Fruit fly (Drosophila melanogaster) whole organism, embryonic: ENCODE data around the gene CG32040.

ENCODE experiments used
- Abd-B ChIP-seq: fragments of 200-800 bp; sonication (Bioruptor generic); optimal IDR thresholded peaks from 2 replicates; lab custom pipeline; 2018; ENCODE audit warnings: missing biosample characterization, mild to moderate bottlenecking, missing genetic modification characterization, moderate library complexity
- Blimp-1 ChIP-seq: fragments of 200-800 bp; sonication (Bioruptor generic); optimal IDR thresholded peaks from 3 replicates; lab custom pipeline; 2018; ENCODE audit warnings: missing biosample characterization, missing genetic modification characterization, mild to moderate bottlenecking, moderate library complexity, missing genetic modification reagents
- CG10147 ChIP-seq: fragments of 200-800 bp; sonication (Bioruptor generic); optimal IDR thresholded peaks from 2 replicates; lab custom pipeline; 2019; ENCODE audit warnings: missing biosample characterization, mild to moderate bottlenecking, missing genetic modification characterization, moderate library complexity
- CG11456 ChIP-seq: fragments of 200-800 bp; sonication (Bioruptor generic); IDR thresholded peaks from 3 replicates; pipeline ENCODE4 v1.3.6; 2022; ENCODE audit warnings: missing biosample characterization, missing genetic modification characterization
- CG12942 ChIP-seq: fragments of 200-800 bp; sonication (Bioruptor generic); optimal IDR thresholded peaks from 3 replicates; lab custom pipeline; 2016; ENCODE audit warnings: missing biosample characterization, missing genetic modification characterization
- CG13894 ChIP-seq: fragments of 200-800 bp; sonication (Bioruptor generic); optimal IDR thresholded peaks from 3 replicates; lab custom pipeline; 2018; ENCODE audit warnings: missing biosample characterization, mild to moderate bottlenecking, missing genetic modification characterization, moderate library complexity
- CG14014 ChIP-seq: fragments of 200-800 bp; sonication (Bioruptor generic); IDR thresholded peaks from 2 replicates; pipeline ENCODE4 v1.3.6; 2022; ENCODE audit warnings: missing biosample characterization, missing genetic modification characterization
- CG14860 ChIP-seq: fragments of 200-800 bp; sonication (Bioruptor generic); IDR thresholded peaks from 3 replicates; pipeline ENCODE4 v1.3.6; 2022; ENCODE audit warnings: missing biosample characterization, missing genetic modification characterization; ENCODE audit not compliant: partially characterized antibody
- CG15269 ChIP-seq: fragments of 200-800 bp; sonication (Bioruptor generic); optimal IDR thresholded peaks from 2 replicates; lab custom pipeline; 2018; ENCODE audit warnings: missing biosample characterization, mild to moderate bottlenecking, missing genetic modification characterization, moderate library complexity
- CG1647 ChIP-seq: fragments of 200-800 bp; sonication (Bioruptor generic); optimal IDR thresholded peaks from 3 replicates; lab custom pipeline; 2016; ENCODE audit warnings: missing biosample characterization, missing genetic modification characterization
- CG16813 ChIP-seq: fragments of 200-800 bp; sonication (Bioruptor generic); IDR thresholded peaks from 3 replicates; pipeline ENCODE4 v1.3.6; 2022; ENCODE audit warnings: missing biosample characterization, missing genetic modification characterization; ENCODE audit not compliant: partially characterized antibody
- CG17186 ChIP-seq: fragments of 200-800 bp; sonication (Bioruptor generic); optimal IDR thresholded peaks from 3 replicates; lab custom pipeline; 2017; ENCODE audit warnings: missing biosample characterization, missing genetic modification reagents, missing genetic modification characterization
- CG17568 ChIP-seq: fragments of 200-800 bp; sonication (Bioruptor generic); optimal IDR thresholded peaks from 2 replicates; lab custom pipeline; 2018; ENCODE audit warnings: missing biosample characterization, mild to moderate bottlenecking, missing genetic modification characterization, moderate library complexity
- CG2116 ChIP-seq: fragments of 200-800 bp; sonication (Bioruptor generic); optimal IDR thresholded peaks from 3 replicates; lab custom pipeline; 2018; ENCODE audit warnings: missing biosample characterization, mild to moderate bottlenecking, missing genetic modification characterization
- CG2875 ChIP-seq: fragments of 200-800 bp; sonication (Bioruptor generic); optimal IDR thresholded peaks from 2 replicates; lab custom pipeline; 2017; ENCODE audit warnings: missing biosample characterization, mild to moderate bottlenecking, missing genetic modification characterization, missing genetic modification reagents
- CG4328 ChIP-seq: fragments of 200-800 bp; sonication (Bioruptor generic); optimal IDR thresholded peaks from 3 replicates; lab custom pipeline; 2017; ENCODE audit warnings: missing biosample characterization, missing genetic modification reagents, missing genetic modification characterization
- CG4617 ChIP-seq: fragments of 200-800 bp; sonication (Bioruptor generic); optimal IDR thresholded peaks from 3 replicates; lab custom pipeline; 2016; ENCODE audit warnings: missing biosample characterization, missing genetic modification characterization, borderline replicate concordance
- CG6689 ChIP-seq: fragments of 200-800 bp; sonication (Bioruptor generic); IDR thresholded peaks from 2 replicates; pipeline ENCODE4 v1.3.6; 2022; ENCODE audit warnings: missing biosample characterization, missing genetic modification characterization
- CHES-1-like ChIP-seq: fragments of 200-800 bp; sonication (Bioruptor generic); optimal IDR thresholded peaks from 2 replicates; lab custom pipeline; 2016; ENCODE audit warnings: missing biosample characterization, missing genetic modification characterization
- Dll ChIP-seq: fragments of 200-800 bp; sonication (Bioruptor generic); IDR thresholded peaks from 4 replicates; pipeline ENCODE4 v1.3.6; 2022; ENCODE audit warnings: missing biosample characterization, missing genetic modification characterization; ENCODE audit not compliant: partially characterized antibody
- Ets65A ChIP-seq: fragments of 200-800 bp; sonication (Bioruptor generic); peaks from one replicate; lab custom pipeline; 2016; ENCODE audit warnings: missing biosample characterization, missing genetic modification characterization
- Gug ChIP-seq: fragments of 200-800 bp; sonication (Bioruptor generic); IDR thresholded peaks from 4 replicates; pipeline ENCODE4 v1.3.6; 2022; ENCODE audit warnings: missing biosample characterization, missing genetic modification characterization
- HLH4C ChIP-seq: fragments of 200-800 bp; sonication (Bioruptor generic); IDR thresholded peaks from 3 replicates; pipeline ENCODE4 v1.3.6; 2022; ENCODE audit warnings: missing biosample characterization, missing genetic modification characterization; ENCODE audit not compliant: partially characterized antibody
- Lhr ChIP-seq: fragments of 200-800 bp; sonication (Bioruptor generic); optimal IDR thresholded peaks from 3 replicates; lab custom pipeline; 2017; ENCODE audit warnings: mild to moderate bottlenecking, missing biosample characterization, missing genetic modification reagents, missing genetic modification characterization
- Mad ChIP-seq: fragments of 200-800 bp; sonication (Bioruptor generic); optimal IDR thresholded peaks from 2 replicates; lab custom pipeline; 2016; ENCODE audit warnings: missing biosample characterization, missing genetic modification characterization
- NK7.1 ChIP-seq: fragments of 200-800 bp; sonication (Bioruptor generic); optimal IDR thresholded peaks from 3 replicates; lab custom pipeline; 2016; ENCODE audit warnings: missing biosample characterization, missing genetic modification characterization
- Neu2 ChIP-seq: fragments of 200-800 bp; sonication (Bioruptor generic); optimal IDR thresholded peaks from 3 replicates; lab custom pipeline; 2016; ENCODE audit warnings: missing biosample characterization, missing genetic modification characterization, borderline replicate concordance
- Rfx ChIP-seq: fragments of 200-800 bp; sonication (Bioruptor generic); IDR thresholded peaks from 2 replicates; pipeline ENCODE4 v1.3.6; 2022; ENCODE audit warnings: missing biosample characterization, missing genetic modification characterization
- Taf1 ChIP-seq: fragments of 200-800 bp; sonication (Bioruptor generic); IDR thresholded peaks from 2 replicates; pipeline ENCODE4 v1.3.6; 2022; ENCODE audit warnings: missing biosample characterization, missing genetic modification characterization
- ase ChIP-seq: fragments of 200-800 bp; sonication (Bioruptor generic); IDR thresholded peaks from 3 replicates; pipeline ENCODE4 v1.3.6; 2022; ENCODE audit warnings: missing biosample characterization, missing genetic modification characterization
- ato ChIP-seq: fragments of 200-800 bp; sonication (Bioruptor generic); IDR thresholded peaks from 2 replicates; pipeline ENCODE4 v1.3.6; 2022; ENCODE audit warnings: missing biosample characterization, missing genetic modification characterization; ENCODE audit not compliant: partially characterized antibody
- bigmax ChIP-seq: fragments of 200-800 bp; sonication (Bioruptor generic); optimal IDR thresholded peaks from 2 replicates; lab custom pipeline; 2018; ENCODE audit warnings: missing biosample characterization, mild to moderate bottlenecking, missing genetic modification characterization
- cato ChIP-seq: fragments of 200-800 bp; sonication (Bioruptor generic); optimal IDR thresholded peaks from 2 replicates; lab custom pipeline; 2016; ENCODE audit warnings: missing biosample characterization, missing genetic modification characterization, borderline replicate concordance
- crc ChIP-seq: fragments of 200-800 bp; sonication (Bioruptor generic); optimal IDR thresholded peaks from 2 replicates; lab custom pipeline; 2016; ENCODE audit warnings: missing biosample characterization, missing genetic modification characterization
- danr ChIP-seq: fragments of 200-800 bp; sonication (Bioruptor generic); IDR thresholded peaks from 2 replicates; pipeline ENCODE4 v1.3.6; 2022; ENCODE audit warnings: missing biosample characterization, missing genetic modification characterization
- fd102C ChIP-seq: fragments of 200-800 bp; sonication (Bioruptor generic); optimal IDR thresholded peaks from 2 replicates; lab custom pipeline; 2018; ENCODE audit warnings: missing biosample characterization, mild to moderate bottlenecking, missing genetic modification characterization, moderate library complexity
- gcm ChIP-seq: fragments of 200-800 bp; sonication (Bioruptor generic); optimal IDR thresholded peaks from 2 replicates; lab custom pipeline; 2019; ENCODE audit warnings: missing biosample characterization, mild to moderate bottlenecking, missing genetic modification characterization, moderate library complexity
- gsb ChIP-seq: fragments of 200-800 bp; sonication (Bioruptor generic); IDR thresholded peaks from 2 replicates; pipeline ENCODE4 v1.3.6; 2022; ENCODE audit warnings: missing biosample characterization, missing genetic modification characterization
- gt ChIP-seq: fragments of 200-800 bp; sonication (Bioruptor generic); IDR thresholded peaks from 2 replicates; pipeline ENCODE4 v1.3.6; 2022; ENCODE audit warnings: missing biosample characterization, missing genetic modification characterization
- hb ChIP-seq: fragments of 200-800 bp; sonication (Bioruptor generic); IDR thresholded peaks from 3 replicates; pipeline ENCODE4 v1.3.6; 2022; ENCODE audit warnings: missing biosample characterization, missing genetic modification characterization; ENCODE audit not compliant: partially characterized antibody
- hkb ChIP-seq, 2 experiments: fragments of 200-800 bp in 1 of 2; fragments of >200 bp in 1 of 2; sonication (Bioruptor generic) in 1 of 2; IDR thresholded peaks in 1 of 2; optimal IDR thresholded peaks in 1 of 2; 2 replicates each; pipeline versions ENCODE4 v1.3.6 to Lab custom; 2017 to 2022; ENCODE audit warnings: missing biosample characterization in 1 of 2, missing genetic modification characterization in 1 of 2
- row ChIP-seq: fragments of 200-800 bp; sonication (Bioruptor generic); IDR thresholded peaks from 3 replicates; pipeline ENCODE4 v1.3.6; 2022; ENCODE audit warnings: missing biosample characterization, missing genetic modification characterization
- slp2 ChIP-seq: fragments of 200-800 bp; sonication (Bioruptor generic); optimal IDR thresholded peaks from 2 replicates; lab custom pipeline; 2016; ENCODE audit warnings: missing biosample characterization, missing genetic modification characterization
- sqz ChIP-seq: fragments of 200-800 bp; sonication (Bioruptor generic); optimal IDR thresholded peaks from 3 replicates; lab custom pipeline; 2018; ENCODE audit warnings: missing biosample characterization, mild to moderate bottlenecking, missing genetic modification characterization
- unc-4 ChIP-seq: fragments of 200-800 bp; sonication (Bioruptor generic); IDR thresholded peaks from 2 replicates; pipeline ENCODE4 v1.3.6; 2022; ENCODE audit warnings: missing biosample characterization, missing genetic modification characterization; ENCODE audit not compliant: partially characterized antibody
- z ChIP-seq: fragments of 200-800 bp; sonication (Bioruptor generic); IDR thresholded peaks from 3 replicates; pipeline ENCODE4 v1.3.6; 2022; ENCODE audit warnings: missing biosample characterization, missing genetic modification characterization

CG32040 gene

dm6 chr3L:9377198-9378035 lies 23.6 kb downstream of the CG32040 start, which contains the start of gene Hsp26 (continued):
- TF ChIP-seq CG12942 (GFP tag; lab: Kevin White, UChicago) (peak; percentile 77), row (peak; percentile 93), CG4617 (GFP tag; lab: Kevin White, UChicago) (peak; percentile 44), Mad (GFP tag; lab: Kevin White, UChicago) (peak; percentile 61), danr (GFP tag; lab: Robert Waterston, UW) (peak; percentile 21; the same call in 1 of the 2 replicates), Abd-B (GFP tag; lab: Kevin White, UChicago) (peak; percentile 37), CHES-1-like (GFP tag; lab: Kevin White, UChicago) (peak; percentile 81), Rfx (peak; percentile 83), CG2116 (peak; percentile 54), gcm (GFP tag; lab: Kevin White, UChicago) (peak; percentile 87), HLH4C (no peak), bigmax (GFP tag; lab: Kevin White, UChicago) (peak; percentile 62), CG13894 (tag; lab: Kevin White, UChicago) (peak; percentile 19), CG4328 (GFP tag; lab: Kevin White, UChicago) (peak; percentile 13), gt (GFP tag; lab: Robert Waterston, UW) (no peak), slp2 (GFP tag; lab: Kevin White, UChicago) (peak; percentile 75), ato (GFP tag; lab: Robert Waterston, UW) (no peak), CG17186 (GFP tag; lab: Kevin White, UChicago) (no peak), CG15269 (peak; percentile 85), ase (GFP tag; lab: Robert Waterston, UW) (peak; percentile 78), cato (GFP tag; lab: Kevin White, UChicago) (peak; percentile 75), CG1647 (GFP tag; lab: Kevin White, UChicago) (peak; percentile 58), Lhr (no peak), CG6689 (GFP tag; lab: Robert Waterston, UW) (peak; percentile 83), CG17568 (GFP tag; lab: Kevin White, UChicago) (peak; percentile 84), Blimp-1 (GFP tag; lab: Kevin White, UChicago) (peak; percentile 84), Neu2 (GFP tag; lab: Kevin White, UChicago) (no peak), Ets65A (peak; percentile 91), CG10147 (GFP tag; lab: Kevin White, UChicago) (peak; percentile 74), gsb (GFP tag; lab: Robert Waterston, UW) (peak; percentile 65), unc-4 (GFP tag; lab: Robert Waterston, UW) (0 out of 2 replicates have a peak, but pooled peaks have one; percentile 17), hb (GFP tag; lab: Robert Waterston, UW) (no peak), Gug (GFP tag; lab: Robert Waterston, UW) (peak; percentile 43; the same call in 2 of the 4 replicates), CG14860 (GFP tag; lab: Robert Waterston, UW) (no peak), fd102C (GFP tag; lab: Kevin White, UChicago) (peak; percentile 27), NK7.1 (GFP tag; lab: Kevin White, UChicago) (peak; percentile 70), Dll (peak; percentile 30; the same call in 2 of the 4 replicates), CG16813 (GFP tag; lab: Robert Waterston, UW) (no peak), sqz (GFP tag; lab: Kevin White, UChicago) (peak; percentile 58), z (no peak), CG14014 (GFP tag; lab: Robert Waterston, UW) (peak; percentile 85), CG11456 (peak; percentile 61; the same call in 1 of the 3 replicates), hkb (optimal IDR thresholded peaks at IDR 0.05; lab: Kevin White, UChicago) (no peak), hkb (GFP tag; IDR thresholded peaks at IDR 0.05; lab: Robert Waterston, UW) (peak; percentile 94), Taf1 (peak; percentile 39; the same call in 1 of the 2 replicates), crc (GFP tag; lab: Kevin White, UChicago) (peak; percentile 84), CG2875 (GFP tag; lab: Kevin White, UChicago) (peak; percentile 73)
- TF ChIP-seq, all 482 proteins: peak for 383
